Fruit fly (Drosophila melanogaster) whole organism, pupa: ENCODE results near the gene Taf10b.
A peak's percentile ranks its signal among the peaks of the same experiment; 100 is the strongest.

ENCODE experiments used
- CG10348 ChIP-seq: fragments of 200-800 bp; sonication (Bioruptor generic); IDR thresholded peaks from 2 replicates; pipeline ENCODE4 v1.3.6; 2022; ENCODE audit warnings: missing biosample characterization, missing genetic modification characterization
- CG12605 ChIP-seq: fragments of 200-800 bp; sonication (Bioruptor generic); IDR thresholded peaks from 2 replicates; pipeline ENCODE4 v1.3.6; 2022; ENCODE audit warnings: missing biosample characterization, missing genetic modification characterization
- CG13204 ChIP-seq: fragments of 200-800 bp; sonication (Bioruptor generic); optimal IDR thresholded peaks from 2 replicates; lab custom pipeline; 2018; ENCODE audit warnings: missing biosample characterization, mild to moderate bottlenecking, missing genetic modification characterization, moderate library complexity
- CG14655 ChIP-seq: fragments of 200-800 bp; sonication (Bioruptor generic); optimal IDR thresholded peaks from 3 replicates; lab custom pipeline; 2017; ENCODE audit warnings: mild to moderate bottlenecking, missing biosample characterization, missing genetic modification reagents, missing genetic modification characterization
- CG15710 ChIP-seq: fragments of 200-800 bp; sonication (Bioruptor generic); optimal IDR thresholded peaks from 2 replicates; lab custom pipeline; 2018; ENCODE audit warnings: missing biosample characterization, mild to moderate bottlenecking, missing genetic modification characterization, moderate library complexity
- CG17806 ChIP-seq: fragments of 200-800 bp; sonication (Bioruptor generic); optimal IDR thresholded peaks from 2 replicates; lab custom pipeline; 2018; ENCODE audit warnings: missing biosample characterization, mild to moderate bottlenecking, missing genetic modification characterization, moderate library complexity
- CG32121 ChIP-seq: fragments of 200-800 bp; sonication (Bioruptor generic); IDR thresholded peaks from 2 replicates; pipeline ENCODE4 v1.3.6; 2022; ENCODE audit warnings: missing biosample characterization, missing genetic modification characterization
- CG34367 ChIP-seq: fragments of 200-800 bp; sonication (Bioruptor generic); optimal IDR thresholded peaks from 2 replicates; lab custom pipeline; 2018; ENCODE audit warnings: missing biosample characterization, mild to moderate bottlenecking, missing genetic modification characterization
- CG4496 ChIP-seq: fragments of 200-800 bp; sonication (Bioruptor generic); IDR thresholded peaks from 3 replicates; pipeline ENCODE4 v1.3.6; 2022; ENCODE audit warnings: missing biosample characterization, missing genetic modification characterization
- CG8159 ChIP-seq: fragments of 200-800 bp; sonication (Bioruptor generic); optimal IDR thresholded peaks from 3 replicates; lab custom pipeline; 2018; ENCODE audit warnings: missing biosample characterization, mild to moderate bottlenecking, missing genetic modification characterization, moderate library complexity
- CG8301 ChIP-seq: fragments of 200-800 bp; sonication (Bioruptor generic); optimal IDR thresholded peaks from 2 replicates; lab custom pipeline; 2018; ENCODE audit warnings: missing biosample characterization, mild to moderate bottlenecking, missing genetic modification characterization
- CG9948 ChIP-seq: fragments of 200-800 bp; sonication (Bioruptor generic); optimal IDR thresholded peaks from 2 replicates; lab custom pipeline; 2018; ENCODE audit warnings: missing biosample characterization, mild to moderate bottlenecking, missing genetic modification characterization, moderate library complexity
- D1 ChIP-seq: fragments of 200-800 bp; sonication (Bioruptor generic); optimal IDR thresholded peaks from 2 replicates; lab custom pipeline; 2018; ENCODE audit warnings: missing biosample characterization, mild to moderate bottlenecking, missing genetic modification characterization, moderate library complexity
- EcR ChIP-seq: fragments of 200-800 bp; sonication (Bioruptor generic); optimal IDR thresholded peaks from 3 replicates; lab custom pipeline; 2019; ENCODE audit warnings: missing biosample characterization, missing genetic modification characterization, mild to moderate bottlenecking, moderate library complexity, missing genetic modification reagents
- Ets98B ChIP-seq: fragments of 200-800 bp; sonication (Bioruptor generic); IDR thresholded peaks from 2 replicates; pipeline ENCODE4 v1.3.6; 2022; ENCODE audit warnings: missing biosample characterization, missing genetic modification characterization
- Pif1A ChIP-seq: fragments of 200-800 bp; sonication (Bioruptor generic); optimal IDR thresholded peaks from 3 replicates; lab custom pipeline; 2016; ENCODE audit warnings: missing biosample characterization, missing genetic modification characterization
- Pif1B ChIP-seq: fragments of 200-800 bp; sonication (Bioruptor generic); optimal IDR thresholded peaks from 3 replicates; lab custom pipeline; 2016; ENCODE audit warnings: missing biosample characterization, missing genetic modification characterization
- Snoo ChIP-seq: fragments of 200-800 bp; sonication (Bioruptor generic); optimal IDR thresholded peaks from 3 replicates; lab custom pipeline; 2017; ENCODE audit warnings: missing biosample characterization, mild to moderate bottlenecking, missing genetic modification characterization, inconsistent platforms
- fd96Ca ChIP-seq: fragments of 200-800 bp; sonication (Bioruptor generic); IDR thresholded peaks from 3 replicates; pipeline ENCODE4 v1.3.6; 2022; ENCODE audit warnings: missing biosample characterization, missing genetic modification characterization
- gl ChIP-seq: fragments of 200-800 bp; sonication (Bioruptor generic); optimal IDR thresholded peaks from 2 replicates; lab custom pipeline; 2018; ENCODE audit warnings: missing biosample characterization, mild to moderate bottlenecking, missing genetic modification characterization
- rn ChIP-seq: fragments of 200-800 bp; sonication (Bioruptor generic); IDR thresholded peaks from 2 replicates; pipeline ENCODE4 v1.3.6; 2022; ENCODE audit warnings: missing biosample characterization, missing genetic modification characterization

Gene Taf10b

DNA sequence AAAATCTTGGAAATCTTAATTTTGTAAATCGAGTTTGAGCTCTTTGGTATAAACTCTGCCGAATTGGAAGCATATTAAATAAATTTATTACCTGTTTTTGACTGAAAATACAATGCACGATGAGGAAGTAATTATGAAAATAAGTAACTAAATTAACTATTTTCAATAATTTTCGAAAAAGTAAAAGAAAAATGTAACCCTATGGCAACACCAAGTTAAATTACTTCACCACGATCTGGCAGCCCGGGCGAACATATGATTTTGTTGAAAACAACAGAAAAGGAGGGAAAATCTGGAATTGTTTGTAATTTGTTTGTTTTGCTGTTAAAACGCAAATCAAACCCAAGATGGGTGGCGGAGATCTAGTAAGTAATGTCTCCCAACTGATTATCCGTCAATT, 22.8 kb downstream of the Taf10b start, which contains the start of the genes CG9961 and Cwc25:
TSS of gene CG9961 (minus strand) at position 83 of the 400 bp plus-strand sequence.
TSS of gene Cwc25 (plus strand) at position 247 of the 400 bp plus-strand sequence.
- peak; percentile 20 for TF ChIP-seq CG8159 (tag; lab: Kevin White, UChicago)
- TF ChIP-seq Pif1A = no peak
- TF ChIP-seq, all 21 proteins: peak for 1

DNA sequence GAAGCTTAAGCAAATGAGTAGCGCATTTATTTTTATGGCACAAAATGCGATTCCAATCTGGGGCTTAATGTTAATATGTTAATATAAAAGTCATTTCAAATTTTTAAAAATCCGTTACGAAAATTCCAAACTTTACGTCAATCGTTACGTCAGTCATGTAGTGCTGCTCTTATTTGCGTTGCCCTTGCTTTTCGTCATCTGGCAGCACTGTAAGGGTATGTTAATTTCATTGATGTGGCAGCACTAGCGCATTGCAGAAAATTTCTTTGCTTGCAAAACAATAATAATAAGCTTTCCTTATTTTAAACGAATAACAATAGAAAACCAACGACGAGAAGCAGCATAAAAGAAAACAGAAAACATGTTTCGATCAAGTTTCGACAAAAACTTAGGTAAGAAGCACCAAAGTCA, 27.8 kb downstream of the Taf10b start, which contains the start of gene Hrs:
TSS of gene Hrs (plus strand) at position 167 of the 411 bp plus-strand sequence.
- no peak for TF ChIP-seq CG17806
- peak; percentile 48 for TF ChIP-seq EcR (GFP tag; lab: Kevin White, UChicago)
- no peak for TF ChIP-seq CG15710 (tag; lab: Kevin White, UChicago)
- TF ChIP-seq Pif1B (GFP tag; lab: Kevin White, UChicago) = no peak
- TF ChIP-seq CG32121 (GFP tag; lab: Robert Waterston, UW) = no peak
- no peak for TF ChIP-seq CG10348 (GFP tag; lab: Robert Waterston, UW)
- TF ChIP-seq gl = no peak

dm6 chr2L:2737561-2737960, 30.1 kb downstream of the Taf10b start:
- TF ChIP-seq EcR (GFP tag; lab: Kevin White, UChicago) (peak; percentile 95), CG17806 (no peak)

DNA sequence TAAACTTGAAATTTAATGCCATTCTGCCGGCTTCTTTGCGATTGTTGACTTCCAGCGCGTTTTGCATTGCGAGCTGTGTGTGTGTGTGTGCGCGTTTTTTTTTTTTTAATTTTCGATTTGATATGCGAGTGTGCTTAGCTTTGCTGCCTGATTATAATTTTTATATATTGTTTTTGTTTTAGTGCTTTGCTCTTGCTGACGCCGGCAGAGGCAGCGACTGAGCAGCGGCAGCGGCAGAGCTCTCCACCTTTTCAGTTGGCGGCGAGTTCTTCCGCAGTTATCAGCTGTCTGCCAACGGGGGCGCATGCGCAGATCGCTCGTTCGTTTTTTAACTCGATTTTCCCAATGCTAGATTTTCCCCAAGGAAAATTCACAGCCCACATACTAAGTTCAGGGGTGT, 32.1 kb downstream of the Taf10b start:
- TF ChIP-seq CG13204 (GFP tag; lab: Kevin White, UChicago) = no peak
- TF ChIP-seq EcR (GFP tag; lab: Kevin White, UChicago) = peak; percentile 35

DNA sequence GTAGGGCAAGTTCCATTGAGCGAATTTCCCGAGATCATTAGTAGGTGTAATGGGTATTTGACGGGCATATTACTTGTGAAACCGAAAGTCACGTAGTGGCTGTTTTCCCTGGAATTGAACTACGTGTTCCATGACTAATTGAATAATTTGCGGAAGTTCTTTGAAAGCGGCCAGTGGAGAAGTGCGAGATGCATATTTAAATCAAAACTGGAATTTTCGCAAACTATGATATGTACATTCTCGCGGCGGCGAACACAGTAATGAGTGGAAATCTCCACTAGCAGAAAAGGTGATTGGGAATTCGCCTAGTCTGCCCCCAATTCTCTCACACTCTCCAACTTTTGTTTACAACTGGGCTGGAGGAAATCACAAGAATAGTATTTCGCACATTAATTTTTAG, 32.7 kb downstream of the Taf10b start:
- peak; percentile 24 for TF ChIP-seq CG14655
- TF ChIP-seq CG10348 (GFP tag; lab: Robert Waterston, UW) = no peak
- TF ChIP-seq CG15710 (tag; lab: Kevin White, UChicago) = peak; percentile 19
- TF ChIP-seq CG9948 = peak; percentile 23
- TF ChIP-seq CG8159 (tag; lab: Kevin White, UChicago) = peak; percentile 32
- 0 out of 3 replicates have a peak, but pooled peaks have one; percentile 14 for TF ChIP-seq CG4496 (GFP tag; lab: Robert Waterston, UW)

- TF ChIP-seq CG34367 (tag; lab: Kevin White, UChicago) (peak; percentile 79), Ets98B (GFP tag; lab: Robert Waterston, UW) (peak; percentile 32), Pif1B (GFP tag; lab: Kevin White, UChicago) (peak; percentile 80), EcR (GFP tag; lab: Kevin White, UChicago) (no peak), Pif1A (peak; percentile 79), CG13204 (GFP tag; lab: Kevin White, UChicago) (peak; percentile 68), CG32121 (GFP tag; lab: Robert Waterston, UW) (peak; percentile 77; the same call in 1 of the 2 replicates), CG15710 (tag; lab: Kevin White, UChicago) (peak; percentile 90), CG8159 (tag; lab: Kevin White, UChicago) (peak; percentile 93), CG14655 (peak; percentile 92), gl (peak; percentile 70), CG17806 (peak; percentile 86), CG10348 (GFP tag; lab: Robert Waterston, UW) (no peak), rn (GFP tag; lab: Robert Waterston, UW) (peak; percentile 48; the same call in 1 of the 2 replicates), CG12605 (GFP tag; lab: Robert Waterston, UW) (no peak), Snoo (tag; lab: Kevin White, UChicago) (peak; percentile 45), D1 (tag; lab: Kevin White, UChicago) (no peak), CG9948 (peak; percentile 85), fd96Ca (GFP tag; lab: Robert Waterston, UW) (peak; percentile 76), CG4496 (GFP tag; lab: Robert Waterston, UW) (peak; percentile 83), CG8301 (tag; lab: Kevin White, UChicago) (peak; percentile 87)
These were observed 33.4 kb downstream of the Taf10b start for dm6 chr2L:2734215-2734614.

- TF ChIP-seq CG9948 (no peak), Snoo (tag; lab: Kevin White, UChicago) (no peak), D1 (tag; lab: Kevin White, UChicago) (no peak), Ets98B (GFP tag; lab: Robert Waterston, UW) (no peak), CG34367 (tag; lab: Kevin White, UChicago) (no peak), CG14655 (no peak), CG17806 (no peak), CG4496 (GFP tag; lab: Robert Waterston, UW) (no peak), CG13204 (GFP tag; lab: Kevin White, UChicago) (no peak)
These were observed 35.4 kb downstream of the Taf10b start for dm6 chr2L:2732139-2732830.
